Fruit fly (Drosophila melanogaster): ENCODE results near the gene tkv.
A peak's percentile ranks its signal among the peaks of the same experiment; 100 is the strongest.

The tkv gene

DNA sequence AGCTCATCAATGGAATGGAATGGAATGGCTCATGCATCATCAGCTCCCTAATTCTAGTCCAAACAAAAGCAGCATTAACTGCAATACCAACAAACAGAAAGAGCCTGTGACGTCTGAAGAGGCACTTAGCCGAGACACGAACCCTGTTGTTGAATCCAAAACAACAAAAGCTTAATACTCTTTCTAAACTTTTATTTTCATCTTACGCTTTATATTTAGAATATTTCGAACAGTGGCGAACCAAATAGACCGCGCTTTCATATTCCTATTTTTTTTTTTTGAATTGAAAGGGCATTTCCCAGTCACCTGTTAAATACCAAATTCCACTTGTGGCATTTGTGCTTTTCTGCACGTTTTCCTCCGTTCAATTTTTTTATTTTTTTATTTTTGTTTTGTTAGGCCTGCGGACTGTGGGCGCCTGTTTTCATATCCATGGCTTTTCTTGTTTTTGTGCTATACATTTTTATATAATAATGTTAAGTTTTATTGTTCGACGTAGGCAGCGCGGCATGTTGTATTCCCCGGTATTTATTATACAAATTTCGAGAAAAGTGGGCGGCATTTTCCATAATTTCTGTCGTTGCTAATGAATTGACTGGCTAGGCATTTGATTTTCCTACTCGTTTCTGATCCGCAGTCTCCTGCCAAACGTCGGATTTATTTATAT, 45.5 kb downstream of the tkv start (continued):
- TF ChIP-seq phol (tag; optimal IDR thresholded peaks at IDR 0.05) = no peak
- TF ChIP-seq CG6854 (GFP tag; optimal IDR thresholded peaks at IDR 0.05) = no peak
- TF ChIP-seq CG12299 (tag; optimal IDR thresholded peaks at IDR 0.05) = no peak
- TF ChIP-seq CG1832 (GFP tag; optimal IDR thresholded peaks at IDR 0.05) = no peak
- no peak for TF ChIP-seq Lpt (GFP tag; optimal IDR thresholded peaks at IDR 0.05)
- peak; percentile 3 for TF ChIP-seq ERR (GFP tag; optimal IDR thresholded peaks at IDR 0.05)
- TF ChIP-seq D (optimal IDR thresholded peaks at IDR 0.05) = no peak
- TF ChIP-seq D (GFP tag; optimal IDR thresholded peaks at IDR 0.05) = no peak
- TF ChIP-seq CG12236 (GFP tag; optimal IDR thresholded peaks at IDR 0.05) = no peak
- peak; percentile 32; the same call in 1 of the 2 replicates for TF ChIP-seq sisA (GFP tag; IDR thresholded peaks at IDR 0.05)
- no peak for TF ChIP-seq pita (GFP tag; optimal IDR thresholded peaks at IDR 0.05)
- TF ChIP-seq CG18011 (GFP tag; optimal IDR thresholded peaks at IDR 0.05) = no peak
- TF ChIP-seq oc (tag; optimal IDR thresholded peaks at IDR 0.05) = no peak
- TF ChIP-seq CG1024 (GFP tag; IDR thresholded peaks at IDR 0.05) = no peak
- no peak for TF ChIP-seq Ada2b (GFP tag; IDR thresholded peaks at IDR 0.05)
- TF ChIP-seq Stat92E (GFP tag; optimal IDR thresholded peaks at IDR 0.05) = no peak
- TF ChIP-seq CG4360 (GFP tag; IDR thresholded peaks at IDR 0.05) = no peak
- TF ChIP-seq trh (GFP tag; optimal IDR thresholded peaks at IDR 0.05) = no peak
- no peak for TF ChIP-seq CG17328 (GFP tag; IDR thresholded peaks at IDR 0.05)
- no peak for TF ChIP-seq h (optimal IDR thresholded peaks at IDR 0.05)
- no peak for TF ChIP-seq luna (GFP tag; optimal IDR thresholded peaks at IDR 0.05)
- no peak for TF ChIP-seq zen2 (GFP tag; IDR thresholded peaks at IDR 0.05; ENCODE audit: partially characterized antibody)
- peak; percentile 84 for TF ChIP-seq Med (GFP tag)
- no peak for TF ChIP-seq dm (GFP tag; optimal IDR thresholded peaks at IDR 0.05)
- no peak for TF ChIP-seq CG4617 (GFP tag; optimal IDR thresholded peaks at IDR 0.05; ENCODE audit: borderline replicate concordance)
- no peak for TF ChIP-seq CG9215 (GFP tag; IDR thresholded peaks at IDR 0.05)
- TF ChIP-seq CG2199 (GFP tag; IDR thresholded peaks at IDR 0.05) = peak; percentile 89
- no peak for TF ChIP-seq Trl (optimal IDR thresholded peaks at IDR 0.05)
- no peak for TF ChIP-seq Trl (GFP tag; optimal IDR thresholded peaks at IDR 0.05)
- no peak for TF ChIP-seq Ravus (GFP tag; IDR thresholded peaks at IDR 0.05)
- TF ChIP-seq ind (GFP tag; optimal IDR thresholded peaks at IDR 0.05) = peak; percentile 15
- no peak for TF ChIP-seq CG8924 (tag; optimal IDR thresholded peaks at IDR 0.05)
- no peak for TF ChIP-seq twi (tag; optimal IDR thresholded peaks at IDR 0.05)
- no peak for TF ChIP-seq CG13123 (GFP tag; optimal IDR thresholded peaks at IDR 0.05)
- no peak for TF ChIP-seq CG9797 (GFP tag; optimal IDR thresholded peaks at IDR 0.05)
- TF ChIP-seq az2 (GFP tag; optimal IDR thresholded peaks at IDR 0.05) = no peak
- TF ChIP-seq Dll (GFP tag; IDR thresholded peaks at IDR 0.05; ENCODE audit: partially characterized antibody) = no peak
- TF ChIP-seq CG2678 (tag; optimal IDR thresholded peaks at IDR 0.05) = peak; percentile 45
- TF ChIP-seq CG12659 (GFP tag; optimal IDR thresholded peaks at IDR 0.05) = peak; percentile 16
- no peak for TF ChIP-seq Abd-B (GFP tag; optimal IDR thresholded peaks at IDR 0.05)
- no peak for TF ChIP-seq CG17802 (tag; optimal IDR thresholded peaks at IDR 0.05)
- TF ChIP-seq CG31388 (GFP tag; optimal IDR thresholded peaks at IDR 0.05) = no peak
- no peak for TF ChIP-seq Xbp1 (GFP tag; optimal IDR thresholded peaks at IDR 0.05)
- TF ChIP-seq chinmo (GFP tag; IDR thresholded peaks at IDR 0.05; ENCODE audit: partially characterized antibody) = 0 out of 4 replicates have a peak, but pooled peaks have one; percentile 45
- TF ChIP-seq Meics (GFP tag; optimal IDR thresholded peaks at IDR 0.05) = peak; percentile 36
- no peak for TF ChIP-seq Vsx1 (GFP tag; optimal IDR thresholded peaks at IDR 0.05)
- no peak for TF ChIP-seq yki (optimal IDR thresholded peaks at IDR 0.05)
- peak; percentile 37; the same call in 2 of the 4 replicates for TF ChIP-seq Gug (GFP tag; IDR thresholded peaks at IDR 0.05)
- no peak for TF ChIP-seq CG10267 (tag; optimal IDR thresholded peaks at IDR 0.05)
- no peak for TF ChIP-seq Ssrp (tag; optimal IDR thresholded peaks at IDR 0.05)
- no peak; the same call in 1 of the 2 replicates for TF ChIP-seq CG14441 (GFP tag; IDR thresholded peaks at IDR 0.05)
